Fruit fly (Drosophila melanogaster): ENCODE results near the gene CG31086.

CG31086 gene

dm6 chr3R:26230016-26230415 lies 45.0 kb downstream of the CG31086 start, which contains the start of gene CG12290 (continued):
- peak; percentile 31 for TF ChIP-seq CG3163 (GFP tag; optimal IDR thresholded peaks at IDR 0.05)
- peak; percentile 21; the same call in 2 of the 3 replicates for TF ChIP-seq HLH4C (GFP tag; IDR thresholded peaks at IDR 0.05; ENCODE audit: partially characterized antibody)
- TF ChIP-seq h (optimal IDR thresholded peaks at IDR 0.05): no peak
- no peak for TF ChIP-seq Bteb2 (GFP tag; optimal IDR thresholded peaks at IDR 0.05)
- no peak for TF ChIP-seq CG13123 (GFP tag; optimal IDR thresholded peaks at IDR 0.05)
- peak; percentile 59; the same call in 1 of the 2 replicates for TF ChIP-seq seq (GFP tag; IDR thresholded peaks at IDR 0.05)
- peak; percentile 76; the same call in 2 of the 3 replicates for TF ChIP-seq ci (GFP tag; IDR thresholded peaks at IDR 0.05)
- TF ChIP-seq CG11085 (GFP tag; IDR thresholded peaks at IDR 0.05): peak; percentile 34; the same call in 1 of the 2 replicates
- peak; percentile 47; the same call in 1 of the 2 replicates for TF ChIP-seq stc (GFP tag; IDR thresholded peaks at IDR 0.05)
- TF ChIP-seq Meics (GFP tag; optimal IDR thresholded peaks at IDR 0.05): peak; percentile 17
- TF ChIP-seq D19A (tag; optimal IDR thresholded peaks at IDR 0.05): no peak
- peak; percentile 56; the same call in 1 of the 3 replicates for TF ChIP-seq CG6175 (GFP tag; IDR thresholded peaks at IDR 0.05)
- no peak for TF ChIP-seq CG17359 (tag; optimal IDR thresholded peaks at IDR 0.05)
- TF ChIP-seq z (GFP tag; IDR thresholded peaks at IDR 0.05): peak; percentile 74; the same call in 2 of the 3 replicates
- no peak; the same call in 2 of the 3 replicates for TF ChIP-seq Optix (GFP tag; IDR thresholded peaks at IDR 0.05)
- peak; percentile 13 for TF ChIP-seq Mes4 (GFP tag; optimal IDR thresholded peaks at IDR 0.05)
- TF ChIP-seq Gug (GFP tag; IDR thresholded peaks at IDR 0.05): no peak
- peak; percentile 60 for TF ChIP-seq Rfx (GFP tag; IDR thresholded peaks at IDR 0.05)
- peak; percentile 77 for TF ChIP-seq sens-2 (GFP tag; IDR thresholded peaks at IDR 0.05)
- TF ChIP-seq sug (tag; optimal IDR thresholded peaks at IDR 0.05): peak; percentile 22
- peak; percentile 2 for TF ChIP-seq pb (GFP tag; optimal IDR thresholded peaks at IDR 0.05)
- TF ChIP-seq ATbp (GFP tag; optimal IDR thresholded peaks at IDR 0.05): peak; percentile 12
- 0 out of 3 replicates have a peak, but pooled peaks have one; percentile 43 for TF ChIP-seq CG11695 (GFP tag; IDR thresholded peaks at IDR 0.05)
- TF ChIP-seq Hmr (GFP tag; optimal IDR thresholded peaks at IDR 0.05): peak; percentile 34
- TF ChIP-seq Fer1 (GFP tag; optimal IDR thresholded peaks at IDR 0.05): peak; percentile 21
- peak; percentile 66; the same call in 1 of the 3 replicates for TF ChIP-seq CG11456 (GFP tag; IDR thresholded peaks at IDR 0.05)
- TF ChIP-seq fd64A (GFP tag; optimal IDR thresholded peaks at IDR 0.05): no peak
- 0 out of 2 replicates have a peak, but pooled peaks have one; percentile 14 for TF ChIP-seq CG31224 (GFP tag; IDR thresholded peaks at IDR 0.05)
- peak; percentile 25; the same call in 1 of the 2 replicates for TF ChIP-seq Nf-YA (GFP tag; IDR thresholded peaks at IDR 0.05)
- peak; percentile 36; the same call in 1 of the 2 replicates for TF ChIP-seq CG11696 (GFP tag; IDR thresholded peaks at IDR 0.05)
- TF ChIP-seq Drgx (GFP tag; IDR thresholded peaks at IDR 0.05): peak; percentile 64
- peak; percentile 20 for TF ChIP-seq cwo (GFP tag; optimal IDR thresholded peaks at IDR 0.05)
- peak; percentile 74 for TF ChIP-seq CG32532 (GFP tag; IDR thresholded peaks at IDR 0.05)
- TF ChIP-seq CG13624 (GFP tag; optimal IDR thresholded peaks at IDR 0.05): peak; percentile 41
- TF ChIP-seq zen2 (GFP tag; IDR thresholded peaks at IDR 0.05; ENCODE audit: partially characterized antibody): peak; percentile 89
- peak; percentile 7 for TF ChIP-seq Sox102F (GFP tag; optimal IDR thresholded peaks at IDR 0.05)
- peak; percentile 48; the same call in 1 of the 2 replicates for TF ChIP-seq CG42726 (GFP tag; IDR thresholded peaks at IDR 0.05; ENCODE audit: partially characterized antibody)
- peak; percentile 60; the same call in 1 of the 2 replicates for TF ChIP-seq CG14014 (GFP tag; IDR thresholded peaks at IDR 0.05)
- no peak for TF ChIP-seq sim (GFP tag; IDR thresholded peaks at IDR 0.05)
- TF ChIP-seq tna (GFP tag; IDR thresholded peaks at IDR 0.05; ENCODE audit: partially characterized antibody): 0 out of 2 replicates have a peak, but pooled peaks have one; percentile 25
- TF ChIP-seq gsb (GFP tag; IDR thresholded peaks at IDR 0.05): 0 out of 2 replicates have a peak, but pooled peaks have one; percentile 38
- TF ChIP-seq zfh1 (GFP tag; IDR thresholded peaks at IDR 0.05): 0 out of 3 replicates have a peak, but pooled peaks have one; percentile 36
- TF ChIP-seq CG11247 (GFP tag; IDR thresholded peaks at IDR 0.05): peak; percentile 56
- no peak for TF ChIP-seq sc (optimal IDR thresholded peaks at IDR 0.05)
- no peak for TF ChIP-seq sc (GFP tag; optimal IDR thresholded peaks at IDR 0.05)
- no peak for TF ChIP-seq hkb (optimal IDR thresholded peaks at IDR 0.05)
- peak; percentile 53 for TF ChIP-seq hkb (GFP tag; IDR thresholded peaks at IDR 0.05)
- TF ChIP-seq row (GFP tag; IDR thresholded peaks at IDR 0.05): peak; percentile 32; the same call in 1 of the 3 replicates
- peak; percentile 29 for TF ChIP-seq CG7839 (tag; optimal IDR thresholded peaks at IDR 0.05)
- 0 out of 3 replicates have a peak, but pooled peaks have one; percentile 11 for TF ChIP-seq CG17361 (GFP tag; IDR thresholded peaks at IDR 0.05)
- TF ChIP-seq CG1647 (GFP tag; optimal IDR thresholded peaks at IDR 0.05): peak; percentile 20
